Worm (Caenorhabditis elegans): ENCODE measurements around the gene Y37H2C.4.

DNA sequence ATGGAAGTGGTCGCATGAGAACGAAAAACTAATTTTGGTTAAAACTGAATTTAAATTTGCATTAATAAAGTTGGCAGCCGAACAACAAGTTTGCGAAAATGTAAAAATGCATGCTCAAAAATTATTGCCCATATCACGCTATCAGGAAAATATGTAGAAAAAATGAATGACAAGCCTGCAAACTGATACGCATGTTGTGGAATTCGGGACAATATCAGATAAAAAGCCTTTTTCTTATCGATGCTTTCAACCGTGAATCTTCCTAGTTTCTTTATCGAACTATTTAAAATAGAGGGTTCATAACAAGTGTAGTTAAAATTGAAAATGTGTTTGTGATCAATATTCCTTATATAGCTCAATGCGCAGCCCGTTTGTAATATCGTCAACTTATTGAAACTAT, 24.4 kb upstream of the Y37H2C.4 start:
- TF ChIP-seq ztf-6 (GFP tag; IDR thresholded peaks at IDR 0.05) (no peak), madf-10 (tag; optimal IDR thresholded peaks at IDR 0.05) (no peak), snpc-4 (GFP tag; optimal IDR thresholded peaks at IDR 0.05) (no peak), snpc-4 (tag; optimal IDR thresholded peaks at IDR 0.05) (no peak), gei-17 (GFP tag; optimal IDR thresholded peaks at IDR 0.05) (no peak), madf-8 (GFP tag; conservative IDR thresholded peaks at IDR 0.05) (no peak), hmg-20 (GFP tag; IDR thresholded peaks at IDR 0.05) (no peak)

Measured in whole organism, young adult.